Worm (Caenorhabditis elegans) whole organism, young adult: ENCODE measurements around the gene W02G9.4.

Experiments used
- B0019.2 ChIP-seq: fragments of 200-800 bp; sonication (Bioruptor generic); conservative IDR thresholded peaks from 2 replicates; pipeline ENCODE4 v1.3.6; 2022; ENCODE audit warnings: missing genetic modification reagents, missing genetic modification characterization, missing compliant biosample characterization
- C06A6.2 ChIP-seq: fragments of 200-800 bp; sonication (Bioruptor generic); conservative IDR thresholded peaks from 2 replicates; pipeline ENCODE4 v1.3.6; 2022; ENCODE audit warnings: missing genetic modification characterization, missing compliant biosample characterization
- D2030.7 ChIP-seq: fragments of 200-800 bp; sonication (Bioruptor generic); IDR thresholded peaks from 2 replicates; pipeline ENCODE4 v1.3.6; 2022; ENCODE audit warnings: missing genetic modification reagents, missing genetic modification characterization, missing compliant biosample characterization
- F49E8.2 ChIP-seq: sonication (generic microtip); optimal IDR thresholded peaks from 3 replicates; lab custom pipeline; 2017; ENCODE audit warnings: missing genetic modification characterization, mild to moderate bottlenecking, missing compliant biosample characterization, antibody characterized with exemption, moderate library complexity; ENCODE audit not compliant: insufficient read depth
- F55B11.4 ChIP-seq: sonication (generic microtip); optimal IDR thresholded peaks from 2 replicates; lab custom pipeline; 2016; ENCODE audit warnings: missing compliant biosample characterization, missing genetic modification characterization, borderline replicate concordance; ENCODE audit not compliant: insufficient read depth
- F57A8.1 ChIP-seq: fragments of 200-800 bp; sonication (Bioruptor generic); optimal IDR thresholded peaks from 2 replicates; lab custom pipeline; 2018; ENCODE audit warnings: mild to moderate bottlenecking, missing genetic modification characterization, moderate library complexity, missing compliant biosample characterization
- F57C9.4 ChIP-seq: sonication (generic microtip); optimal IDR thresholded peaks from 2 replicates; lab custom pipeline; 2017; ENCODE audit warnings: mild to moderate bottlenecking, missing genetic modification characterization, missing compliant biosample characterization
- K11D2.4 ChIP-seq: fragments of 200-800 bp; sonication (Bioruptor generic); IDR thresholded peaks from 2 replicates; pipeline ENCODE4 v1.3.6; 2022; ENCODE audit warnings: missing genetic modification reagents, missing genetic modification characterization, missing compliant biosample characterization
- K12H6.12 ChIP-seq: fragments of 200-800 bp; sonication (Bioruptor generic); optimal IDR thresholded peaks from 2 replicates; lab custom pipeline; 2018; ENCODE audit warnings: mild to moderate bottlenecking, missing genetic modification characterization, missing compliant biosample characterization
- T07F8.4 ChIP-seq: sonication (generic microtip); optimal IDR thresholded peaks from 2 replicates; lab custom pipeline; 2016; ENCODE audit warnings: mild to moderate bottlenecking, missing genetic modification characterization, moderate library complexity, missing compliant biosample characterization
- Y67H2A.10 ChIP-seq: fragments of 200-800 bp; sonication (Bioruptor generic); conservative IDR thresholded peaks from 2 replicates; pipeline ENCODE4 v1.3.6; 2022; ENCODE audit warnings: missing genetic modification reagents, missing genetic modification characterization, missing compliant biosample characterization
- ama-1 ChIP-seq, 3 experiments: fragments of 150-350 bp in 1 of 3; sonication (generic microtip) in 2 of 3; optimal IDR thresholded peaks; 2 replicates each; lab custom pipeline; 2014 to 2018; ENCODE audit warnings: missing biosample characterization in 2 of 3, missing genetic modification characterization in 2 of 3, missing genetic modification reagents in 2 of 3
- attf-3 ChIP-seq: fragments of 200-800 bp; sonication (Bioruptor generic); conservative IDR thresholded peaks from 2 replicates; pipeline ENCODE4 v1.3.6; 2022; ENCODE audit warnings: missing genetic modification reagents, missing genetic modification characterization, missing compliant biosample characterization
- attf-5 ChIP-seq: fragments of 200-800 bp; sonication (Bioruptor generic); optimal IDR thresholded peaks from 2 replicates; lab custom pipeline; 2018; ENCODE audit warnings: mild to moderate bottlenecking, missing genetic modification characterization, missing compliant biosample characterization
- attf-6 ChIP-seq: fragments of 200-800 bp; sonication (Bioruptor generic); IDR thresholded peaks from 2 replicates; pipeline ENCODE4 v1.3.6; 2022; ENCODE audit warnings: missing genetic modification reagents, missing genetic modification characterization, missing compliant biosample characterization
- bed-1 ChIP-seq: fragments of 200-800 bp; sonication (Bioruptor generic); IDR thresholded peaks from 2 replicates; pipeline ENCODE4 v1.3.6; 2022; ENCODE audit warnings: missing genetic modification reagents, missing genetic modification characterization, missing compliant biosample characterization
- ccch-3 ChIP-seq: fragments of 200-800 bp; sonication (Bioruptor generic); optimal IDR thresholded peaks from 2 replicates; lab custom pipeline; 2018; ENCODE audit warnings: mild to moderate bottlenecking, missing genetic modification characterization, missing compliant biosample characterization
- cebp-1 ChIP-seq, 2 experiments: fragments of 200-800 bp in 1 of 2; sonication (Bioruptor generic) in 1 of 2; sonication (generic microtip) in 1 of 2; IDR thresholded peaks in 1 of 2; optimal IDR thresholded peaks in 1 of 2; 2 replicates each; pipeline versions ENCODE4 v1.3.6 to Lab custom; 2017 to 2022; ENCODE audit warnings: missing compliant biosample characterization in 2 of 2, missing genetic modification characterization in 2 of 2, mild to moderate bottlenecking in 1 of 2, missing genetic modification reagents in 1 of 2, moderate library complexity in 1 of 2
- ceh-79 ChIP-seq: sonication (generic microtip); optimal IDR thresholded peaks from 2 replicates; lab custom pipeline; 2017; ENCODE audit warnings: mild to moderate bottlenecking, missing genetic modification characterization, missing compliant biosample characterization
- egl-44 ChIP-seq: fragments of 200-800 bp; sonication (Bioruptor generic); IDR thresholded peaks from 2 replicates; pipeline ENCODE4 v1.3.6; 2022; ENCODE audit warnings: missing genetic modification reagents, missing genetic modification characterization, missing compliant biosample characterization
- egrh-3 ChIP-seq: fragments of 200-800 bp; sonication (Bioruptor generic); IDR thresholded peaks from 2 replicates; pipeline ENCODE4 v1.3.6; 2022; ENCODE audit warnings: missing genetic modification reagents, missing genetic modification characterization, missing compliant biosample characterization
- hrde-1 ChIP-seq: sonication (generic microtip); optimal IDR thresholded peaks from 2 replicates; lab custom pipeline; 2016; ENCODE audit warnings: missing genetic modification characterization, mild to moderate bottlenecking, missing compliant biosample characterization, moderate library complexity, missing genotype, missing genetic modification reagents, borderline replicate concordance
- hsf-1 ChIP-seq: fragments of 200-800 bp; sonication (Bioruptor generic); IDR thresholded peaks from 2 replicates; pipeline ENCODE4 v1.3.6; 2022; ENCODE audit warnings: missing genetic modification reagents, missing genetic modification characterization, missing compliant biosample characterization
- let-607 ChIP-seq, 2 experiments: fragments of 200-800 bp in 1 of 2; sonication (Bioruptor generic) in 1 of 2; sonication (generic microtip) in 1 of 2; optimal IDR thresholded peaks; 2 replicates each; lab custom pipeline; 2016 to 2018; ENCODE audit warnings: mild to moderate bottlenecking in 2 of 2, missing compliant biosample characterization in 2 of 2, missing genetic modification characterization in 2 of 2, moderate library complexity in 2 of 2, missing genotype in 1 of 2
- lin-40 ChIP-seq: sonication (generic microtip); optimal IDR thresholded peaks from 2 replicates; lab custom pipeline; 2016; ENCODE audit warnings: missing genetic modification characterization, mild to moderate bottlenecking, missing compliant biosample characterization, missing genotype, missing genetic modification reagents
- lsl-1 ChIP-seq: fragments of 200-800 bp; sonication (Bioruptor generic); optimal IDR thresholded peaks from 2 replicates; lab custom pipeline; 2018; ENCODE audit warnings: mild to moderate bottlenecking, missing genetic modification characterization, moderate library complexity, missing compliant biosample characterization
- mxl-1 ChIP-seq: sonication (generic microtip); optimal IDR thresholded peaks from 2 replicates; lab custom pipeline; 2016; ENCODE audit warnings: missing genetic modification characterization, missing compliant biosample characterization
- nfyb-1 ChIP-seq: fragments of 200-800 bp; sonication (Bioruptor generic); IDR thresholded peaks from 2 replicates; pipeline ENCODE4 v1.3.6; 2022; ENCODE audit warnings: missing genetic modification reagents, missing genetic modification characterization, missing compliant biosample characterization
- nhr-120 ChIP-seq: fragments of 200-800 bp; sonication (Bioruptor generic); IDR thresholded peaks from 2 replicates; pipeline ENCODE4 v1.3.6; 2022; ENCODE audit warnings: missing genetic modification characterization, missing compliant biosample characterization
- nhr-80 ChIP-seq: sonication (generic microtip); optimal IDR thresholded peaks from 2 replicates; lab custom pipeline; 2016; ENCODE audit warnings: missing genetic modification characterization, missing compliant biosample characterization
- nhr-90 ChIP-seq: sonication (generic microtip); optimal IDR thresholded peaks from 2 replicates; lab custom pipeline; 2016; ENCODE audit warnings: missing genotype, mild to moderate bottlenecking, missing genetic modification characterization, missing compliant biosample characterization
- pbrm-1 ChIP-seq: fragments of 200-800 bp; sonication (Bioruptor generic); IDR thresholded peaks from 2 replicates; pipeline ENCODE4 v1.3.6; 2022; ENCODE audit warnings: missing genetic modification reagents, missing genetic modification characterization, missing compliant biosample characterization
- pha-4 ChIP-seq: fragments of 150-350 bp; sonication (generic microtip); optimal IDR thresholded peaks from 2 replicates; lab custom pipeline; 2014; ENCODE audit warnings: missing biosample characterization, missing genetic modification reagents, missing genetic modification characterization
- sea-2 ChIP-seq: fragments of 200-800 bp; sonication (Bioruptor generic); IDR thresholded peaks from 2 replicates; pipeline ENCODE4 v1.3.6; 2022; ENCODE audit warnings: missing genetic modification characterization, missing compliant biosample characterization
- snpc-3.4 ChIP-seq: sonication (generic microtip); optimal IDR thresholded peaks from 2 replicates; lab custom pipeline; 2017; ENCODE audit warnings: missing genetic modification characterization, mild to moderate bottlenecking, missing compliant biosample characterization, antibody characterized with exemption, moderate library complexity, missing genotype, missing genetic modification reagents
- sptf-2 ChIP-seq: fragments of 200-800 bp; sonication (Bioruptor generic); optimal IDR thresholded peaks from 2 replicates; lab custom pipeline; 2018; ENCODE audit warnings: mild to moderate bottlenecking, missing genetic modification characterization, missing compliant biosample characterization
- tbp1 ChIP-seq: fragments of 200-800 bp; sonication (Bioruptor generic); optimal IDR thresholded peaks from 2 replicates; lab custom pipeline; 2018; ENCODE audit warnings: mild to moderate bottlenecking, missing genetic modification characterization, missing compliant biosample characterization
- xnd-1 ChIP-seq: sonication (generic microtip); optimal IDR thresholded peaks from 2 replicates; lab custom pipeline; 2016; ENCODE audit warnings: missing genotype, missing genetic modification reagents, missing genetic modification characterization, missing compliant biosample characterization
- zfh-2 ChIP-seq: fragments of 200-800 bp; sonication (Bioruptor generic); conservative IDR thresholded peaks from 2 replicates; pipeline ENCODE4 v1.3.6; 2022; ENCODE audit warnings: missing genetic modification reagents, missing genetic modification characterization, missing compliant biosample characterization
- ztf-18 ChIP-seq: sonication (generic microtip); optimal IDR thresholded peaks from 2 replicates; lab custom pipeline; 2016; ENCODE audit warnings: missing genotype, mild to moderate bottlenecking, missing genetic modification characterization, missing compliant biosample characterization
- ztf-22 ChIP-seq: fragments of 200-800 bp; sonication (Bioruptor generic); optimal IDR thresholded peaks from 2 replicates; lab custom pipeline; 2018; ENCODE audit warnings: mild to moderate bottlenecking, missing genetic modification characterization, moderate library complexity, missing compliant biosample characterization

W02G9.4 gene

ce11 chrV:2646067-2646466, 20.6 kb upstream of the W02G9.4 start:
- TF ChIP-seq xnd-1 (tag; lab: Kevin White, UChicago) (no peak), zfh-2 (GFP tag; lab: Robert Waterston, UW) (peak; percentile 85), nhr-120 (GFP tag; lab: Robert Waterston, UW) (0 out of 2 replicates have a peak, but pooled peaks have one; percentile 65), nfyb-1 (peak; percentile 56; the same call in 1 of the 2 replicates), egrh-3 (GFP tag; lab: Robert Waterston, UW) (peak; percentile 35; the same call in 1 of the 2 replicates), sea-2 (GFP tag; lab: Robert Waterston, UW) (no peak)
- TF ChIP-seq, all 124 proteins: peak for 4

ce11 chrV:2647222-2647796, 19.4 kb upstream of the W02G9.4 start:
- 0 out of 2 replicates have a peak, but pooled peaks have one; percentile 33 for TF ChIP-seq egl-44 (GFP tag; lab: Robert Waterston, UW)
- TF ChIP-seq snpc-3.4 (tag; lab: Kevin White, UChicago) = no peak
- TF ChIP-seq hrde-1 (tag; lab: Kevin White, UChicago) = peak; percentile 13

- no peak for TF ChIP-seq D2030.7 (GFP tag; lab: Robert Waterston, UW)
- TF ChIP-seq F55B11.4 (tag; lab: Kevin White, UChicago) = no peak
- TF ChIP-seq ztf-22 = no peak
- no peak for TF ChIP-seq let-607 (tag; optimal IDR thresholded peaks at IDR 0.05; lab: Kevin White, UChicago)
- no peak for TF ChIP-seq attf-3
- TF ChIP-seq K12H6.12 = no peak
- TF ChIP-seq lsl-1 (GFP tag; lab: Kevin White, UChicago) = no peak
- no peak for TF ChIP-seq nhr-90 (tag; lab: Kevin White, UChicago)
- no peak for TF ChIP-seq ccch-3 (GFP tag; lab: Kevin White, UChicago)
- TF ChIP-seq ztf-18 (tag; lab: Kevin White, UChicago) = no peak
- no peak for TF ChIP-seq pha-4 (tag; lab: Kevin White, UChicago)
- no peak for TF ChIP-seq nhr-80 (tag; lab: Kevin White, UChicago)
- no peak for TF ChIP-seq ceh-79 (tag; lab: Kevin White, UChicago)
- TF ChIP-seq B0019.2 = no peak
- TF ChIP-seq mxl-1 (tag; lab: Kevin White, UChicago) = no peak
- TF ChIP-seq pbrm-1 (GFP tag; lab: Robert Waterston, UW) = no peak
These were observed 15.7 kb upstream of the W02G9.4 start for ce11 chrV:2650980-2651379.

- TF ChIP-seq cebp-1 (GFP tag; IDR thresholded peaks at IDR 0.05; lab: Robert Waterston, UW) (no peak), cebp-1 (tag; optimal IDR thresholded peaks at IDR 0.05; lab: Kevin White, UChicago) (no peak), T07F8.4 (no peak), ama-1 (optimal IDR thresholded peaks at IDR 0.05; lab: Kevin White, UChicago) (no peak), ama-1 (GFP tag; optimal IDR thresholded peaks at IDR 0.05; lab: Kevin White, UChicago) (no peak), F57A8.1 (GFP tag; lab: Kevin White, UChicago) (no peak), tbp1 (GFP tag; lab: Kevin White, UChicago) (no peak), sptf-2 (GFP tag; lab: Kevin White, UChicago) (no peak), Y67H2A.10 (GFP tag; lab: Robert Waterston, UW) (no peak), hsf-1 (GFP tag; lab: Robert Waterston, UW) (no peak), bed-1 (GFP tag; lab: Robert Waterston, UW) (no peak), K11D2.4 (GFP tag; lab: Robert Waterston, UW) (no peak), F49E8.2 (tag; lab: Kevin White, UChicago) (no peak), attf-5 (GFP tag; lab: Kevin White, UChicago) (no peak), C06A6.2 (GFP tag; lab: Robert Waterston, UW) (no peak), lin-40 (no peak), attf-6 (GFP tag; lab: Robert Waterston, UW) (no peak), D2030.7 (GFP tag; lab: Robert Waterston, UW) (no peak), F57C9.4 (tag; lab: Kevin White, UChicago) (no peak)
These were observed 14.1 kb upstream of the W02G9.4 start, which contains the start of the genes W02H5.8 and angl-1 for ce11 chrV:2652557-2653133. TSS of gene W02H5.8 (minus strand) at chrV:2652657. TSS of gene angl-1 (plus strand) at chrV:2653083.
